Fruit fly (Drosophila melanogaster): ENCODE data around the gene CG7910.

The CG7910 gene

dm6 chr3R:8126316-8127150 is 39.5 kb downstream of the CG7910 start, which contains the start of the genes CG9667 and Arl8 (continued):
- peak; percentile 68 for TF ChIP-seq al (GFP tag; IDR thresholded peaks at IDR 0.05)
- peak; percentile 67 for TF ChIP-seq tgo (GFP tag; IDR thresholded peaks at IDR 0.05)
- TF ChIP-seq Fer2 (tag; optimal IDR thresholded peaks at IDR 0.05): peak; percentile 52
- TF ChIP-seq Bdp1 (GFP tag; optimal IDR thresholded peaks at IDR 0.05): no peak
- TF ChIP-seq chn (GFP tag; optimal IDR thresholded peaks at IDR 0.05): peak; percentile 12
- TF ChIP-seq ac (GFP tag; optimal IDR thresholded peaks at IDR 0.05): no peak
- peak; percentile 75 for TF ChIP-seq Lhr (GFP tag; optimal IDR thresholded peaks at IDR 0.05)
- peak; percentile 44 for TF ChIP-seq CG6689 (GFP tag; IDR thresholded peaks at IDR 0.05)
- no peak for TF ChIP-seq CG10565 (GFP tag; optimal IDR thresholded peaks at IDR 0.05)
- TF ChIP-seq oc (tag; optimal IDR thresholded peaks at IDR 0.05): peak; percentile 30
- TF ChIP-seq ham (GFP tag; IDR thresholded peaks at IDR 0.05): no peak
- no peak for TF ChIP-seq CG30431 (GFP tag; optimal IDR thresholded peaks at IDR 0.05)
- peak; percentile 20 for TF ChIP-seq Ets65A (GFP tag)
- peak; percentile 81 for TF ChIP-seq gem (tag; optimal IDR thresholded peaks at IDR 0.05)
- no peak for TF ChIP-seq jigr1 (GFP tag; IDR thresholded peaks at IDR 0.05)
- peak; percentile 58 for TF ChIP-seq Aef1 (GFP tag; IDR thresholded peaks at IDR 0.05)
- no peak for TF ChIP-seq toy (GFP tag; IDR thresholded peaks at IDR 0.05)
- TF ChIP-seq CG8388 (GFP tag; optimal IDR thresholded peaks at IDR 0.05): peak; percentile 51
- TF ChIP-seq HmgZ (tag; optimal IDR thresholded peaks at IDR 0.05): peak; percentile 70
- TF ChIP-seq nerfin-1 (tag; optimal IDR thresholded peaks at IDR 0.05): peak; percentile 50
- peak; percentile 70 for TF ChIP-seq CG15601 (tag; optimal IDR thresholded peaks at IDR 0.05)
- TF ChIP-seq pb (GFP tag; optimal IDR thresholded peaks at IDR 0.05): no peak
- peak; percentile 76 for TF ChIP-seq CG9817 (tag; optimal IDR thresholded peaks at IDR 0.05)
- no peak for TF ChIP-seq CTCF (GFP tag; optimal IDR thresholded peaks at IDR 0.05)
- no peak for TF ChIP-seq eyg (GFP tag; optimal IDR thresholded peaks at IDR 0.05)
- no peak for TF ChIP-seq D (optimal IDR thresholded peaks at IDR 0.05)
- no peak for TF ChIP-seq D (GFP tag; optimal IDR thresholded peaks at IDR 0.05)
- TF ChIP-seq NFAT (GFP tag; IDR thresholded peaks at IDR 0.05): 0 out of 2 replicates have a peak, but pooled peaks have one; percentile 52
- peak; percentile 19 for TF ChIP-seq CG33557 (GFP tag; optimal IDR thresholded peaks at IDR 0.05)
- peak; percentile 53 for TF ChIP-seq CG31224 (GFP tag; IDR thresholded peaks at IDR 0.05)
- peak; percentile 26 for TF ChIP-seq CG31388 (GFP tag; optimal IDR thresholded peaks at IDR 0.05)
- no peak for TF ChIP-seq luna (GFP tag; optimal IDR thresholded peaks at IDR 0.05)
- TF ChIP-seq CG10543 (GFP tag; optimal IDR thresholded peaks at IDR 0.05): peak; percentile 83
- TF ChIP-seq ro (GFP tag; IDR thresholded peaks at IDR 0.05): no peak
- TF ChIP-seq unc-4 (GFP tag; IDR thresholded peaks at IDR 0.05; ENCODE audit: partially characterized antibody): no peak
- TF ChIP-seq ERR (GFP tag; optimal IDR thresholded peaks at IDR 0.05): no peak
- TF ChIP-seq CG11723 (GFP tag; optimal IDR thresholded peaks at IDR 0.05): no peak
- TF ChIP-seq CG18599 (GFP tag; optimal IDR thresholded peaks at IDR 0.05): peak; percentile 66
- TF ChIP-seq ind (GFP tag; optimal IDR thresholded peaks at IDR 0.05): peak; percentile 77
- TF ChIP-seq Deaf1 (tag; optimal IDR thresholded peaks at IDR 0.05): no peak
- TF ChIP-seq pzg (GFP tag; optimal IDR thresholded peaks at IDR 0.05): peak; percentile 67
- peak in 1 of 2 experiments; percentile 68 for TF ChIP-seq bsh (GFP tag; optimal IDR thresholded peaks at IDR 0.05)
- TF ChIP-seq CG13287 (GFP tag; IDR thresholded peaks at IDR 0.05; ENCODE audit: partially characterized antibody): peak; percentile 69
- TF ChIP-seq Neu2 (GFP tag; optimal IDR thresholded peaks at IDR 0.05; ENCODE audit: borderline replicate concordance): no peak
- peak; percentile 73 for TF ChIP-seq CG14441 (GFP tag; IDR thresholded peaks at IDR 0.05)
- TF ChIP-seq Fer3 (tag; optimal IDR thresholded peaks at IDR 0.05): peak; percentile 62
- peak; percentile 30 for TF ChIP-seq CG15011 (GFP tag; optimal IDR thresholded peaks at IDR 0.05)
- no peak for TF ChIP-seq CG17612 (GFP tag; IDR thresholded peaks at IDR 0.05)
- peak; percentile 42 for TF ChIP-seq CG1603 (tag; optimal IDR thresholded peaks at IDR 0.05)
- TF ChIP-seq ftz-f1 (GFP tag; optimal IDR thresholded peaks at IDR 0.05): no peak
